Worm (Caenorhabditis elegans) whole organism, L2 larva: ENCODE measurements around the gene Y59A8B.24.

Source experiments
- C34F6.9 ChIP-seq: fragments of 150-350 bp; optimal IDR thresholded peaks from 2 replicates; lab custom pipeline; 2014; ENCODE audit warnings: missing biosample characterization, missing genetic modification characterization
- F13H6.1 ChIP-seq: sonication (generic microtip); optimal IDR thresholded peaks from 2 replicates; lab custom pipeline; 2016; ENCODE audit warnings: missing genetic modification characterization, missing compliant biosample characterization
- R02D3.7 ChIP-seq: fragments of 150-350 bp; optimal IDR thresholded peaks from 2 replicates; lab custom pipeline; 2014; ENCODE audit warnings: missing biosample characterization, missing genetic modification characterization
- Y55F3AM.14 ChIP-seq: fragments of 200-800 bp; sonication (Bioruptor generic); optimal IDR thresholded peaks from 2 replicates; lab custom pipeline; 2018; ENCODE audit warnings: mild to moderate bottlenecking, missing genetic modification characterization, missing compliant biosample characterization
- ZK546.5 ChIP-seq: sonication (generic microtip); optimal IDR thresholded peaks from 2 replicates; lab custom pipeline; 2017; ENCODE audit warnings: missing biosample characterization, missing genetic modification characterization
- alr-1 ChIP-seq: fragments of 150-350 bp; optimal IDR thresholded peaks from 2 replicates; lab custom pipeline; 2014; ENCODE audit warnings: missing biosample characterization, missing genetic modification characterization
- aly-2 ChIP-seq: fragments of 150-350 bp; optimal IDR thresholded peaks from 2 replicates; lab custom pipeline; 2014; ENCODE audit warnings: missing biosample characterization, missing genetic modification characterization
- ama-1 ChIP-seq: fragments of 150-350 bp; optimal IDR thresholded peaks from 2 replicates; lab custom pipeline; 2018; ENCODE audit warnings: inconsistent platforms
- blmp-1 ChIP-seq: sonication (generic microtip); optimal IDR thresholded peaks from 2 replicates; lab custom pipeline; 2017; ENCODE audit warnings: missing genetic modification characterization, mild to moderate bottlenecking, missing compliant biosample characterization, antibody characterized with exemption, moderate library complexity; ENCODE audit not compliant: insufficient read depth
- ceh-16 ChIP-seq: fragments of 150-350 bp; optimal IDR thresholded peaks from 2 replicates; lab custom pipeline; 2014; ENCODE audit warnings: missing biosample characterization, missing genetic modification characterization
- ceh-82 ChIP-seq: fragments of 150-350 bp; optimal IDR thresholded peaks from 2 replicates; lab custom pipeline; 2014; ENCODE audit warnings: missing biosample characterization, missing genetic modification characterization
- crh-2 ChIP-seq: sonication (generic microtip); optimal IDR thresholded peaks from 2 replicates; lab custom pipeline; 2017; ENCODE audit warnings: missing biosample characterization, missing genetic modification characterization
- dmd-4 ChIP-seq: sonication (generic microtip); optimal IDR thresholded peaks from 2 replicates; lab custom pipeline; 2017; ENCODE audit warnings: missing biosample characterization, missing genetic modification characterization
- egl-27 ChIP-seq: sonication (generic microtip); optimal IDR thresholded peaks from 3 replicates; lab custom pipeline; 2017; ENCODE audit warnings: missing biosample characterization, missing genetic modification reagents, missing genetic modification characterization
- elt-1 ChIP-seq: fragments of 150-350 bp; optimal IDR thresholded peaks from 2 replicates; lab custom pipeline; 2014; ENCODE audit warnings: missing biosample characterization, missing genetic modification characterization
- elt-3 ChIP-seq: sonication (generic microtip); optimal IDR thresholded peaks from 2 replicates; lab custom pipeline; 2017; ENCODE audit warnings: missing biosample characterization, missing genetic modification characterization
- fos-1 ChIP-seq: fragments of 150-350 bp; optimal IDR thresholded peaks from 2 replicates; lab custom pipeline; 2014; ENCODE audit warnings: missing biosample characterization, missing genetic modification characterization
- gmeb-1 ChIP-seq: fragments of 150-350 bp; optimal IDR thresholded peaks from 2 replicates; lab custom pipeline; 2014; ENCODE audit warnings: missing biosample characterization, missing genetic modification characterization
- lin-11 ChIP-seq: fragments of 150-350 bp; sonication (generic microtip); optimal IDR thresholded peaks from 2 replicates; lab custom pipeline; 2014; ENCODE audit warnings: missing biosample characterization, missing genetic modification characterization, inconsistent platforms, mixed read lengths
- lin-13 ChIP-seq: fragments of 150-350 bp; optimal IDR thresholded peaks from 2 replicates; lab custom pipeline; 2014; ENCODE audit warnings: missing biosample characterization, missing genetic modification reagents, missing genetic modification characterization
- lin-39 ChIP-seq: fragments of 150-350 bp; optimal IDR thresholded peaks from 2 replicates; lab custom pipeline; 2014; ENCODE audit warnings: missing biosample characterization, missing genetic modification reagents, missing genetic modification characterization
- lsy-2 ChIP-seq, 2 experiments: fragments of 150-350 bp in 1 of 2; sonication (generic microtip) in 1 of 2; optimal IDR thresholded peaks; 2 replicates each; lab custom pipeline; 2014 to 2017; ENCODE audit warnings: missing biosample characterization in 2 of 2, missing genetic modification characterization in 2 of 2
- mab-5 ChIP-seq: fragments of 150-350 bp; optimal IDR thresholded peaks from 2 replicates; lab custom pipeline; 2014; ENCODE audit warnings: missing biosample characterization, missing genetic modification characterization
- mbf-1 ChIP-seq: sonication (generic microtip); optimal IDR thresholded peaks from 2 replicates; lab custom pipeline; 2017; ENCODE audit warnings: missing biosample characterization, missing genetic modification characterization
- mdl-1 ChIP-seq, 2 experiments: fragments of 150-350 bp in 1 of 2; sonication (generic microtip) in 1 of 2; optimal IDR thresholded peaks; 2 replicates each; lab custom pipeline; 2017; ENCODE audit warnings: missing biosample characterization in 2 of 2, missing genetic modification characterization in 2 of 2
- nhr-10 ChIP-seq: sonication (generic microtip); optimal IDR thresholded peaks from 2 replicates; lab custom pipeline; 2017; ENCODE audit warnings: missing biosample characterization, missing genetic modification characterization
- nhr-11 ChIP-seq: fragments of 150-350 bp; optimal IDR thresholded peaks from 2 replicates; lab custom pipeline; 2014; ENCODE audit warnings: missing biosample characterization, missing genetic modification characterization
- nhr-12 ChIP-seq: fragments of 150-350 bp; optimal IDR thresholded peaks from 2 replicates; lab custom pipeline; 2014; ENCODE audit warnings: missing biosample characterization, missing genetic modification characterization
- nhr-129 ChIP-seq: fragments of 150-350 bp; optimal IDR thresholded peaks from 2 replicates; lab custom pipeline; 2014; ENCODE audit warnings: missing biosample characterization, missing genetic modification characterization
- nhr-21 ChIP-seq: fragments of 150-350 bp; optimal IDR thresholded peaks from 2 replicates; lab custom pipeline; 2014; ENCODE audit warnings: missing biosample characterization, missing genetic modification characterization
- nhr-23 ChIP-seq: fragments of 150-350 bp; optimal IDR thresholded peaks from 2 replicates; lab custom pipeline; 2014; ENCODE audit warnings: missing biosample characterization, missing genetic modification reagents, missing genetic modification characterization
- nhr-237 ChIP-seq: fragments of 150-350 bp; optimal IDR thresholded peaks from 2 replicates; lab custom pipeline; 2014; ENCODE audit warnings: missing biosample characterization, missing genetic modification characterization
- nhr-25 ChIP-seq: fragments of 150-350 bp; sonication (generic microtip); optimal IDR thresholded peaks from 3 replicates; lab custom pipeline; 2014; ENCODE audit warnings: missing biosample characterization, missing genetic modification characterization
- nhr-6 ChIP-seq: fragments of 150-350 bp; optimal IDR thresholded peaks from 2 replicates; lab custom pipeline; 2014; ENCODE audit warnings: missing biosample characterization, missing genetic modification characterization
- nhr-77 ChIP-seq: fragments of 150-350 bp; optimal IDR thresholded peaks from 2 replicates; lab custom pipeline; 2014; ENCODE audit warnings: missing biosample characterization, missing genetic modification characterization
- peb-1 ChIP-seq: fragments of 150-350 bp; optimal IDR thresholded peaks from 2 replicates; lab custom pipeline; 2014; ENCODE audit warnings: missing biosample characterization, missing genetic modification characterization
- sem-4 ChIP-seq: fragments of 150-350 bp; optimal IDR thresholded peaks from 2 replicates; lab custom pipeline; 2014; ENCODE audit warnings: missing biosample characterization, missing genetic modification reagents, missing genetic modification characterization
- skn-1 ChIP-seq: sonication (generic microtip); optimal IDR thresholded peaks from 2 replicates; lab custom pipeline; 2017; ENCODE audit warnings: missing biosample characterization, missing genetic modification characterization
- sma-3 ChIP-seq: sonication (generic microtip); optimal IDR thresholded peaks from 2 replicates; lab custom pipeline; 2016; ENCODE audit warnings: missing genetic modification reagents, missing genetic modification characterization, missing compliant biosample characterization
- sma-9 ChIP-seq, 2 experiments: fragments of 150-350 bp in 1 of 2; sonication (generic microtip) in 1 of 2; optimal IDR thresholded peaks; 2 replicates each; lab custom pipeline; 2014 to 2016; ENCODE audit warnings: missing genetic modification characterization in 2 of 2, mild to moderate bottlenecking in 1 of 2, missing biosample characterization in 1 of 2, missing compliant biosample characterization in 1 of 2, missing genetic modification reagents in 1 of 2, moderate library complexity in 1 of 2
- snpc-4 ChIP-seq: fragments of 150-350 bp; optimal IDR thresholded peaks from 2 replicates; lab custom pipeline; 2014; ENCODE audit warnings: missing biosample characterization, missing genetic modification characterization
- unc-39 ChIP-seq: fragments of 150-350 bp; optimal IDR thresholded peaks from 2 replicates; lab custom pipeline; 2014; ENCODE audit warnings: missing biosample characterization, missing genetic modification characterization
- unc-55 ChIP-seq: fragments of 150-350 bp; sonication (generic microtip); optimal IDR thresholded peaks from 3 replicates; lab custom pipeline; 2014; ENCODE audit warnings: missing biosample characterization, missing genetic modification reagents, missing genetic modification characterization
- unc-62 ChIP-seq: fragments of 150-350 bp; optimal IDR thresholded peaks from 2 replicates; lab custom pipeline; 2014; ENCODE audit warnings: missing biosample characterization, missing genetic modification reagents, missing genetic modification characterization
- zag-1 ChIP-seq: fragments of 150-350 bp; optimal IDR thresholded peaks from 2 replicates; lab custom pipeline; 2014; ENCODE audit warnings: missing biosample characterization, missing genetic modification characterization
- ztf-1 ChIP-seq: fragments of 200-800 bp; sonication (Bioruptor generic); conservative IDR thresholded peaks from 2 replicates; pipeline ENCODE4 v1.3.6; 2022; ENCODE audit warnings: missing genetic modification characterization, missing compliant biosample characterization
- ztf-11 ChIP-seq: sonication (generic microtip); optimal IDR thresholded peaks from 2 replicates; lab custom pipeline; 2017; ENCODE audit warnings: missing biosample characterization, missing genetic modification characterization
- ztf-4 ChIP-seq: fragments of 150-350 bp; optimal IDR thresholded peaks from 2 replicates; lab custom pipeline; 2014; ENCODE audit warnings: missing biosample characterization, missing genetic modification characterization

The Y59A8B.24 gene

DNA sequence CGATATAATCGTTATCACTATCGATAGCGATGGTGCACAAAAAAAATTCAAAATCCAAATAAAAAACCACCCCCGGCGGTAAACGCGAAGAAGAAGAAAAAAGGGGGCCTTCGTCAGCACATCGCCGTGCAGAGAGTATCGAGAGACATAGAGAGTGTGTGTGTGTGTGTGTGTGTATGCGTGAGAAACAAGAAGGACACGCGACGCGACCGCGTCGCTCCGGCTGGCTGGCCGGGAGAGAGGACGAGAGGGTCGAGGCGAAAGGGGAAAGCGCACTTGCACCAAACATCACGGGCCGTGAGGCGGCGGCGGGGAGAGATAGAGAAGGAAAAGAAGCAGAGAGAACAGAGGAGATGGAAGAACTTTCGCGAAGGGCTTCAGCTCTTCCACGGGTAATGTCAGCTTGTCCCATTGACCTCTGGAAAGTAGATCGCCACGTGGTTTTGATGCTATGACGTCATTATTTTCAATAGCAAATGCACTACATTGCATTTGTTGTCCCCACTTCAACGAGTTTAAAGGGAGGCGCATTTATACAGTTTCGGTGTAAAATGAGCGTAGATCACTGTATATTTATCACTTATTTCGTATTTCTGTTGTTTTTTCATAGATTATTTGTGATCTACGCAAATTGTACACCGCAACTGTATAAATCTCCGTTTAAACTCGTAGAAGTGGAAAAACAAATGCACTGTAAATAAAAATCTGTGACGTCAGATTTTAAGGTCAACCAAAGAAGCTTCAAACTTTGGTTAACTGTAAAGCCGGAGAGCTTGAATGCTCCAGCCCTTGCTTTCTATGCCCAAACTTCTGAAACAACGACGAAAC lies at the start of gene Y59A8B.24:
TSS of gene Y59A8B.24 (plus strand) at position 778 of the 828 bp plus-strand sequence.
- TF ChIP-seq mbf-1 (tag; lab: Kevin White, UChicago) (no peak), nhr-25 (tag; lab: Kevin White, UChicago) (peak; percentile 91), unc-39 (tag; lab: Kevin White, UChicago) (peak; percentile 47), Y55F3AM.14 (GFP tag; lab: Kevin White, UChicago) (peak; percentile 83), zag-1 (tag; lab: Kevin White, UChicago) (peak; percentile 70), gmeb-1 (peak; percentile 72), nhr-23 (no peak), unc-62 (GFP tag; lab: Kevin White, UChicago) (no peak), egl-27 (tag; lab: Kevin White, UChicago) (peak; percentile 69), R02D3.7 (no peak), nhr-77 (tag; lab: Kevin White, UChicago) (peak; percentile 5), nhr-21 (tag; lab: Kevin White, UChicago) (peak; percentile 87), unc-55 (peak; percentile 97), ztf-1 (no peak), nhr-10 (tag; lab: Kevin White, UChicago) (no peak), ztf-11 (no peak), ceh-16 (tag; lab: Kevin White, UChicago) (peak; percentile 73), aly-2 (no peak), nhr-6 (tag; lab: Kevin White, UChicago) (peak; percentile 78), lin-13 (GFP tag; lab: Kevin White, UChicago) (peak; percentile 95), ceh-82 (tag; lab: Kevin White, UChicago) (peak; percentile 36), C34F6.9 (tag; lab: Kevin White, UChicago) (peak; percentile 98), lsy-2 (tag; optimal IDR thresholded peaks at IDR 0.05; lab: Kevin White, UChicago) (peak; percentile 68 to 91), nhr-12 (tag; lab: Kevin White, UChicago) (no peak), sma-3 (GFP tag; lab: Kevin White, UChicago) (peak; percentile 93), F13H6.1 (peak; percentile 95), ama-1 (lab: Kevin White, UChicago) (peak; percentile 84), fos-1 (peak; percentile 75), elt-1 (tag; lab: Kevin White, UChicago) (no peak), alr-1 (tag; lab: Kevin White, UChicago) (no peak), elt-3 (tag; lab: Kevin White, UChicago) (no peak), nhr-129 (tag; lab: Kevin White, UChicago) (peak; percentile 94), sem-4 (tag; lab: Kevin White, UChicago) (peak; percentile 76), lin-11 (tag; lab: Kevin White, UChicago) (peak; percentile 88), peb-1 (tag; lab: Kevin White, UChicago) (no peak), ZK546.5 (tag; lab: Kevin White, UChicago) (peak; percentile 37), ztf-4 (tag; lab: Kevin White, UChicago) (peak; percentile 76), crh-2 (tag; lab: Kevin White, UChicago) (peak; percentile 95), sma-9 (GFP tag; optimal IDR thresholded peaks at IDR 0.05; lab: Kevin White, UChicago) (peak; percentile 86), sma-9 (tag; optimal IDR thresholded peaks at IDR 0.05; lab: Kevin White, UChicago) (no peak), blmp-1 (tag; lab: Kevin White, UChicago) (peak; percentile 72), mdl-1 (tag; optimal IDR thresholded peaks at IDR 0.05; lab: Kevin White, UChicago) (peak; percentile 55 to 76), snpc-4 (tag; lab: Kevin White, UChicago) (peak; percentile 85), dmd-4 (tag; lab: Kevin White, UChicago) (no peak), lin-39 (tag; lab: Kevin White, UChicago) (no peak), nhr-11 (tag; lab: Kevin White, UChicago) (no peak), nhr-237 (tag; lab: Kevin White, UChicago) (no peak), mab-5 (tag; lab: Kevin White, UChicago) (peak; percentile 89), skn-1 (tag; lab: Kevin White, UChicago) (no peak)
